Fruit fly (Drosophila melanogaster) whole organism, prepupa: Measurements from ENCODE around the gene CG10383.

Experiments used
- Blimp-1 ChIP-seq: fragments of 200-800 bp; sonication (Bioruptor generic); optimal IDR thresholded peaks from 3 replicates; lab custom pipeline; 2017; ENCODE audit warnings: missing biosample characterization, missing genetic modification characterization, mild to moderate bottlenecking, moderate library complexity, missing genetic modification reagents
- CG10631 ChIP-seq: fragments of 200-800 bp; sonication (Bioruptor generic); optimal IDR thresholded peaks from 2 replicates; lab custom pipeline; 2016; ENCODE audit warnings: missing biosample characterization, missing genetic modification characterization
- CG11294 ChIP-seq: fragments of 200-800 bp; sonication (Bioruptor generic); IDR thresholded peaks from 2 replicates; pipeline ENCODE4 v1.3.6; 2022; ENCODE audit warnings: missing biosample characterization, missing genetic modification characterization
- CG11762 ChIP-seq: fragments of 200-800 bp; sonication (Bioruptor generic); optimal IDR thresholded peaks from 3 replicates; lab custom pipeline; 2016; ENCODE audit warnings: missing biosample characterization, missing genetic modification characterization; ENCODE audit not compliant: insufficient read depth
- CG11902 ChIP-seq: fragments of 200-800 bp; sonication (Bioruptor generic); optimal IDR thresholded peaks from 3 replicates; lab custom pipeline; 2016; ENCODE audit warnings: missing biosample characterization, missing genetic modification characterization
- CG15336 ChIP-seq: fragments of 200-800 bp; sonication (Bioruptor generic); IDR thresholded peaks from 2 replicates; pipeline ENCODE4 v1.3.6; 2022; ENCODE audit warnings: missing biosample characterization, missing genetic modification characterization
- CG16779 ChIP-seq: fragments of 200-800 bp; sonication (Bioruptor generic); optimal IDR thresholded peaks from 3 replicates; lab custom pipeline; 2017; ENCODE audit warnings: missing biosample characterization, mild to moderate bottlenecking, missing genetic modification characterization
- CG3032 ChIP-seq: fragments of 200-800 bp; optimal IDR thresholded peaks from 2 replicates; lab custom pipeline; 2019; ENCODE audit warnings: missing biosample characterization, mild to moderate bottlenecking, missing genetic modification characterization, moderate library complexity
- CG31627 ChIP-seq: fragments of 200-800 bp; sonication (Bioruptor generic); optimal IDR thresholded peaks from 3 replicates; lab custom pipeline; 2016; ENCODE audit warnings: missing biosample characterization, missing genetic modification characterization
- CG32006 ChIP-seq: fragments of 200-800 bp; sonication (Bioruptor generic); optimal IDR thresholded peaks from 3 replicates; lab custom pipeline; 2017; ENCODE audit warnings: missing biosample characterization, mild to moderate bottlenecking, missing genetic modification characterization
- CG3919 ChIP-seq: fragments of 200-800 bp; sonication (Bioruptor generic); optimal IDR thresholded peaks from 3 replicates; lab custom pipeline; 2016; ENCODE audit warnings: missing biosample characterization, missing genetic modification characterization
- CG6276 ChIP-seq: fragments of 200-800 bp; sonication (Bioruptor generic); optimal IDR thresholded peaks from 2 replicates; lab custom pipeline; 2017; ENCODE audit warnings: missing biosample characterization, mild to moderate bottlenecking, missing genetic modification characterization
- CG6792 ChIP-seq: fragments of 200-800 bp; sonication (Bioruptor generic); optimal IDR thresholded peaks from 3 replicates; lab custom pipeline; 2016; ENCODE audit warnings: missing biosample characterization, missing genetic modification characterization
- CG8632 ChIP-seq: fragments of 200-800 bp; sonication (Bioruptor generic); optimal IDR thresholded peaks from 3 replicates; lab custom pipeline; 2016; ENCODE audit warnings: missing biosample characterization, missing genetic modification characterization
- Eip75B ChIP-seq: fragments of 200-800 bp; sonication (Bioruptor generic); optimal IDR thresholded peaks from 3 replicates; lab custom pipeline; 2016; ENCODE audit warnings: missing biosample characterization, missing genetic modification characterization
- Eip78C ChIP-seq: fragments of 200-800 bp; sonication (Bioruptor generic); peaks from one replicate; lab custom pipeline; 2016; ENCODE audit warnings: missing biosample characterization, missing genetic modification characterization
- Eip93F ChIP-seq: fragments of 200-800 bp; sonication (Bioruptor generic); optimal IDR thresholded peaks from 2 replicates; lab custom pipeline; 2016; ENCODE audit warnings: missing biosample characterization, mild to moderate bottlenecking, missing genetic modification characterization
- Hr39 ChIP-seq: fragments of 200-800 bp; sonication (Bioruptor generic); optimal IDR thresholded peaks from 2 replicates; lab custom pipeline; 2016; ENCODE audit warnings: missing biosample characterization, missing genetic modification characterization
- Hr4 ChIP-seq: fragments of 200-800 bp; sonication (Bioruptor generic); optimal IDR thresholded peaks from 3 replicates; lab custom pipeline; 2016; ENCODE audit warnings: missing biosample characterization, missing genetic modification characterization
- Met ChIP-seq: fragments of 200-800 bp; sonication (Bioruptor generic); optimal IDR thresholded peaks from 3 replicates; lab custom pipeline; 2016; ENCODE audit warnings: missing biosample characterization, missing genetic modification characterization
- OdsH ChIP-seq: fragments of 200-800 bp; sonication (Bioruptor generic); optimal IDR thresholded peaks from 3 replicates; lab custom pipeline; 2016; ENCODE audit warnings: missing biosample characterization, missing genetic modification characterization
- Sox102F ChIP-seq: fragments of 200-800 bp; sonication (Bioruptor generic); optimal IDR thresholded peaks from 2 replicates; lab custom pipeline; 2016; ENCODE audit warnings: missing biosample characterization, mild to moderate bottlenecking, missing genetic modification characterization
- Sox14 ChIP-seq: fragments of 200-800 bp; sonication (Bioruptor generic); optimal IDR thresholded peaks from 3 replicates; lab custom pipeline; 2016; ENCODE audit warnings: missing biosample characterization, missing genetic modification characterization
- Sox15 ChIP-seq: fragments of 200-800 bp; sonication (Bioruptor generic); optimal IDR thresholded peaks from 3 replicates; lab custom pipeline; 2016; ENCODE audit warnings: missing biosample characterization, missing genetic modification characterization
- cyc ChIP-seq: fragments of 200-800 bp; sonication (Bioruptor generic); optimal IDR thresholded peaks from 3 replicates; lab custom pipeline; 2016; ENCODE audit warnings: missing biosample characterization, missing genetic modification characterization
- eg ChIP-seq: fragments of 200-800 bp; sonication (Bioruptor generic); IDR thresholded peaks from 3 replicates; pipeline ENCODE4 v1.3.6; 2022; ENCODE audit warnings: missing biosample characterization, missing genetic modification characterization
- esn ChIP-seq: fragments of 200-800 bp; sonication (Bioruptor generic); optimal IDR thresholded peaks from 2 replicates; lab custom pipeline; 2016; ENCODE audit warnings: missing biosample characterization, mild to moderate bottlenecking, missing genetic modification characterization, moderate library complexity
- fd59A ChIP-seq: fragments of 200-800 bp; sonication (Bioruptor generic); optimal IDR thresholded peaks from 2 replicates; lab custom pipeline; 2017; ENCODE audit warnings: missing biosample characterization, mild to moderate bottlenecking, missing genetic modification characterization, missing genetic modification reagents
- fd85E ChIP-seq: fragments of 200-800 bp; sonication (Bioruptor generic); optimal IDR thresholded peaks from 3 replicates; lab custom pipeline; 2016; ENCODE audit warnings: missing biosample characterization, missing genetic modification characterization
- fkh ChIP-seq: fragments of 200-800 bp; sonication (Bioruptor generic); optimal IDR thresholded peaks from 3 replicates; lab custom pipeline; 2017; ENCODE audit warnings: missing biosample characterization, mild to moderate bottlenecking, missing genetic modification characterization, moderate library complexity
- lz ChIP-seq: fragments of 200-800 bp; sonication (Bioruptor generic); optimal IDR thresholded peaks from 3 replicates; lab custom pipeline; 2016; ENCODE audit warnings: missing biosample characterization, missing genetic modification characterization
- net ChIP-seq: fragments of 200-800 bp; sonication (Bioruptor generic); optimal IDR thresholded peaks from 3 replicates; lab custom pipeline; 2016; ENCODE audit warnings: missing biosample characterization, missing genetic modification characterization
- salr ChIP-seq, 2 experiments: fragments of 200-800 bp; sonication (Bioruptor generic); optimal IDR thresholded peaks; 3 replicates each; lab custom pipeline; 2016 to 2018; ENCODE audit warnings: missing biosample characterization in 2 of 2, missing genetic modification characterization in 2 of 2, mild to moderate bottlenecking in 1 of 2
- spab ChIP-seq: fragments of 200-800 bp; sonication (Bioruptor generic); optimal IDR thresholded peaks from 2 replicates; lab custom pipeline; 2017; ENCODE audit warnings: missing biosample characterization, mild to moderate bottlenecking, missing genetic modification characterization, missing genetic modification reagents
- ss ChIP-seq, 2 experiments: fragments of 200-800 bp; sonication (Bioruptor generic); optimal IDR thresholded peaks; 2 replicates in 1 of 2; 3 replicates in 1 of 2; lab custom pipeline; 2017 to 2018; ENCODE audit warnings: mild to moderate bottlenecking in 2 of 2, missing biosample characterization in 2 of 2, missing genetic modification characterization in 2 of 2, moderate library complexity in 1 of 2
- svp ChIP-seq: fragments of 200-800 bp; sonication (Bioruptor generic); peaks from one replicate; lab custom pipeline; 2016; ENCODE audit warnings: missing biosample characterization, missing genetic modification characterization

Gene CG10383

dm6 chr2L:18687827-18688226 lies 7.6 kb downstream of the CG10383 start:
- TF ChIP-seq CG15336 (no peak), CG16779 (tag; lab: Kevin White, UChicago) (no peak), CG11294 (no peak), spab (GFP tag; lab: Kevin White, UChicago) (no peak), OdsH (no peak), net (GFP tag; lab: Kevin White, UChicago) (no peak), Sox14 (no peak)

DNA sequence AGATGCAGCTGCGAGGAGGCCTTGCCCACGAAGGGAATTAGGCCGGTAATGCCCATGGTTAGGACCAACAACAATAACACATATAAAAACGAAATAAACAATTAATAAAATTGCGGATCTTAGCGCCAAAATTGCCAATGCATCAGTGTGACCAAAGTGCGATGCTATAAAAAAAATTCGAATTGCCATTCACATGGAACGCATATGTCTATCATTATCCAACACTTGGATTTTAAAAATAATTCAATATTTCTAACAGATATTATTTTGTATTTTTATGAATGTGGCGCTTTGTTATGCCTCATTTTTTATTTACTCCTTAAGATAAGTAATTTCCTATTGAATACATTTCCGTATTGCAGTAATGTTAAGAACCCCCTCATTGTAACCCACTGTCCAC lies 13.5 kb downstream of the CG10383 start, which contains the start of gene tos:
Gene tos (minus strand): TSS at position 173 of the 400 bp plus-strand sequence.
- TF ChIP-seq Hr39 (GFP tag; lab: Kevin White, UChicago) (no peak), esn (peak; percentile 32), CG32006 (GFP tag; lab: Kevin White, UChicago) (no peak)

DNA sequence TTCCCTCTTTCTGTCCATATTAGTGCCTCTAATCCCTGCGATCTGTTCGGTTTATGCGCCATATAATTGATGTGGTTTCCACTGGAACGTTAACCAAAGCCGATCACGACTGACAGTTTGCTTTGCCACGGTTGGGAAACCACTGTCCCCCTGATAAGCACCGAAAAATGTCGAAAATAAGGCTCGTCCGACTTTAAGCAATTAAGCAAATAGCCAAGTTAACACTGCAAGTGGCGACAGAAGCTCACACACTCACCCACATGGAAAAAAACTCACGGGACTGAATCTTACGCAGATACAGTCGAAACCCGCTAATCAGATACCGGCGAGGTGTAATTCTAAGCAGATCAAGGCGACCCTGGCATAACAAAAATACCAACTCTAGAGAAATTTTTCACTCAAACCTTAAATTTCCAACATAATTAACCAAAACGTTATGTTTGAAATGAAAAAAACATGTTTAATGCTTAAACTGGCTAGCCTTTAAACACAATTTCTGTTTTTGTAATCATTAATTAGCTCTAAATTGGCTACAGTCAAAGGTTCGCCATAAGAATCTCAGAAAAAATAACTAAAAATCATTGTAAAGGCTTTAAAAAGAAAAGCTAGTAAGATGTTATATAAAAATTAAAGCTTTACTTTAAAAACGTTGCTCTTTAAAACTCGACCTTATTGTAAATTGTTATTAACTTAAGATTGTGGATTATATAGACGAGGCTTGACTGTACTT lies 17.3 kb downstream of the CG10383 start:
- peak; percentile 16 for TF ChIP-seq CG3032 (tag; lab: Kevin White, UChicago)
- peak; percentile 19 for TF ChIP-seq cyc
- TF ChIP-seq Eip93F (GFP tag; lab: Kevin White, UChicago): peak; percentile 21
- TF ChIP-seq CG11294: no peak
- TF ChIP-seq OdsH: no peak
- TF ChIP-seq Blimp-1 (GFP tag; lab: Kevin White, UChicago): no peak
- TF ChIP-seq fd85E: no peak
- TF ChIP-seq ss (GFP tag; optimal IDR thresholded peaks at IDR 0.05; lab: Kevin White, UChicago): no peak
- peak; percentile 79 for TF ChIP-seq esn
- peak; percentile 54 for TF ChIP-seq lz (GFP tag; lab: Kevin White, UChicago)
- no peak for TF ChIP-seq Eip75B
- peak; percentile 39 for TF ChIP-seq CG8632 (GFP tag; lab: Kevin White, UChicago)
- TF ChIP-seq svp (GFP tag; lab: Kevin White, UChicago): peak; percentile 82
- peak; percentile 80 for TF ChIP-seq Eip78C (GFP tag; lab: Kevin White, UChicago)
- TF ChIP-seq Sox15 (GFP tag; lab: Kevin White, UChicago): peak; percentile 35
- peak; percentile 20 for TF ChIP-seq CG11902 (GFP tag; lab: Kevin White, UChicago)
- no peak for TF ChIP-seq salr (GFP tag; optimal IDR thresholded peaks at IDR 0.05; lab: Kevin White, UChicago)
- TF ChIP-seq CG31627 (GFP tag; lab: Kevin White, UChicago): peak; percentile 67
- no peak for TF ChIP-seq Met (GFP tag; lab: Kevin White, UChicago)

DNA sequence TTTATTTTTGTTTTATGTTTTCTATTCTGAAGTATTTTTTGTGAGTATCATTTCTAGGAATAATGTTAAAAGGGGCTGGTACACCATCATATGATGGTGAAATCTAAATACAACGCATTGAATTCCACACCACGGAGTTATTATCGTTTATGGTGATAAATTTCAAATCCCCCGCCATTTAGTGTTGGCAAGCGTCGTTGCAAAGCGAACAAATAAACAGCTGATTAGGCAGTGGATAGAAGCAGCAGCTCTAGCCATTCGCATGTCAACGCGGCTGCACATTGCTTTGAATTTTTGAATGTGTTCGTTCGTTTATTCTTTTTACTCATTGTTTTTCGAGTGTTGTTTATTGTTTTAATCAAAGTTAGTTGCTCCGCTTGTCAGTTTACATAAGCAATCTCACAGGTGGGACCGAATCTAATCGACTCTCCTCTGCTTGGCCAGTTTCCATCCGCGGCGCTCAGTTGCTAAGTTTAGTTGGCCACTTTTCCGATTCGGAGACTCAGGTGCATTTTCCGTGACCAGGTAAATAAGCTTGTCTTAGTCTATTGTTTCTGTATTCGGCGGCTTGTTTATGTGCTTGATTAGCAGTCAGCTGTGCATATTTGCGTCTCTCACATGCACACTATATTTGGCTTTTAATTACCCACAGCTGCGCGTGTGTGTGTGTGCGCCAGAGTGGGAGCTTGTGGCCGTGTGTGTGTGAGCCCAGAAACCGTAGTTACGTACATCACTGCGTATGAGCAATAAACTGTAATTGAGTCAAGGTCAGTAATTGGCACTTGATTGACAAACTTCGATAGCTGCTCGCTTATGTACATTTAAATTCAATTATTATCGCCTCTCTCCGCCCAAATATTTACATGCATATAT lies 18.2 kb downstream of the CG10383 start, which contains the start of the genes Mst36Fa and CG31751:
Gene Mst36Fa (minus strand): TSS at position 51 of the 873 bp plus-strand sequence.
Gene CG31751 (plus strand): TSS at position 274 of the 873 bp plus-strand sequence.
- TF ChIP-seq svp (GFP tag; lab: Kevin White, UChicago): peak; percentile 14
- TF ChIP-seq CG3919 (GFP tag; lab: Kevin White, UChicago): no peak
- peak; percentile 98 for TF ChIP-seq fkh (GFP tag; lab: Kevin White, UChicago)
- TF ChIP-seq CG32006 (GFP tag; lab: Kevin White, UChicago): no peak
- no peak for TF ChIP-seq CG6276 (GFP tag; lab: Kevin White, UChicago)
- no peak for TF ChIP-seq CG11762 (GFP tag; lab: Kevin White, UChicago)
- TF ChIP-seq cyc: peak; percentile 9
- TF ChIP-seq Met (GFP tag; lab: Kevin White, UChicago): no peak

- TF ChIP-seq fd85E: no peak
- no peak for TF ChIP-seq CG10631 (GFP tag; lab: Kevin White, UChicago)
- TF ChIP-seq fd59A (GFP tag; lab: Kevin White, UChicago): no peak
- TF ChIP-seq CG15336: no peak
- TF ChIP-seq CG6792: no peak
- no peak for TF ChIP-seq CG11902 (GFP tag; lab: Kevin White, UChicago)
- no peak for TF ChIP-seq Sox102F (GFP tag; lab: Kevin White, UChicago)
- no peak for TF ChIP-seq Hr4 (GFP tag; lab: Kevin White, UChicago)
- TF ChIP-seq eg: no peak
- TF ChIP-seq Sox15 (GFP tag; lab: Kevin White, UChicago): no peak
- no peak for TF ChIP-seq CG6276 (GFP tag; lab: Kevin White, UChicago)
- TF ChIP-seq CG11762 (GFP tag; lab: Kevin White, UChicago): no peak
- TF ChIP-seq, all 60 proteins: peak for 0
Measured at dm6 chr2L:18674994-18675393, 20.4 kb downstream of the CG10383 start, which contains the start of gene Mst36Fb. Gene Mst36Fb, minus strand, starts transcription at chr2L:18675094.
